Worm (Caenorhabditis elegans): Measurements from ENCODE around the gene W08F4.7.

DNA sequence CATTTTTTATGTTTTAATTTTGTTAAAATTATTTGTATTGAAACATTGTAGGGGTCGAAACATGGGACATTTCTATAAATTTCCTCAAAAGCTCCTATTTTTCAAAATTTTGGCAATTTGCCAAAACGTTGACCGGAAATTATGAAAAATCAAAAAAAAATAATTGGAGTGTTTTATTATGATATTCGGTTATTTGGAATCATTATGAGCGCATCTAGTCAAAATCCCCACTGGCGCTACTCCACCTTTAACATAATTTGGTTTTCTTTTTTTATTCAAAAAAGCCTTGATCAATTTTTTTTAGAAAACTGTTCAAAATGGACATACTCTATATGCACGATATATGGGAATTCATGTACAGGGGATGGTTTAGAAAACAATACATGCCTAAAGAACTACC lies 27.7 kb upstream of the W08F4.7 start, which contains the start of gene W04H10.2:
- TF ChIP-seq unc-120 (tag; optimal IDR thresholded peaks at IDR 0.05; ENCODE audit: poor library complexity, severe bottlenecking): no peak
- no peak for TF ChIP-seq ces-1 (GFP tag; optimal IDR thresholded peaks at IDR 0.05)
- TF ChIP-seq mep-1 (tag; optimal IDR thresholded peaks at IDR 0.05): no peak
- no peak for TF ChIP-seq ztf-11 (tag; optimal IDR thresholded peaks at IDR 0.05)
- TF ChIP-seq lin-13 (tag; optimal IDR thresholded peaks at IDR 0.05): no peak
- no peak for TF ChIP-seq snpc-4 (tag; optimal IDR thresholded peaks at IDR 0.05)
- TF ChIP-seq bed-3 (GFP tag; optimal IDR thresholded peaks at IDR 0.05): no peak
- TF ChIP-seq ceh-43 (GFP tag; optimal IDR thresholded peaks at IDR 0.05): no peak
- no peak for TF ChIP-seq pha-4 (tag; optimal IDR thresholded peaks at IDR 0.05)
